Worm (Caenorhabditis elegans) whole organism, mixed stage, embryonic: ENCODE results near the gene pcdr-1.

ENCODE experiments used
- blmp-1 ChIP-seq: fragments of 150-350 bp; optimal IDR thresholded peaks from 2 replicates; lab custom pipeline; 2014; ENCODE audit warnings: missing biosample characterization, missing genetic modification characterization
- mls-2 ChIP-seq: sonication (generic microtip); optimal IDR thresholded peaks from 2 replicates; lab custom pipeline; 2016; ENCODE audit warnings: mild to moderate bottlenecking, missing genetic modification characterization, moderate library complexity, missing compliant biosample characterization
- nhr-12 ChIP-seq: fragments of 150-350 bp; optimal IDR thresholded peaks from 2 replicates; lab custom pipeline; 2014; ENCODE audit warnings: missing biosample characterization, missing genetic modification characterization
- nhr-237 ChIP-seq: fragments of 150-350 bp; optimal IDR thresholded peaks from 2 replicates; lab custom pipeline; 2014; ENCODE audit warnings: missing biosample characterization, missing genetic modification characterization
- nhr-76 ChIP-seq: sonication (generic microtip); optimal IDR thresholded peaks from 2 replicates; lab custom pipeline; 2017; ENCODE audit warnings: missing biosample characterization, missing genetic modification characterization
- pha-4 ChIP-seq: fragments of 150-350 bp; optimal IDR thresholded peaks from 2 replicates; lab custom pipeline; 2018; ENCODE audit warnings: missing biosample characterization, missing genetic modification reagents, missing genetic modification characterization
- sem-2 ChIP-seq: fragments of 200-800 bp; sonication (Bioruptor generic); optimal IDR thresholded peaks from 2 replicates; lab custom pipeline; 2018; ENCODE audit warnings: mild to moderate bottlenecking, missing genetic modification characterization, missing compliant biosample characterization
- snpc-4 ChIP-seq: fragments of 150-350 bp; optimal IDR thresholded peaks from 2 replicates; lab custom pipeline; 2014; ENCODE audit warnings: missing biosample characterization, missing genetic modification characterization
- tbx-8 ChIP-seq: fragments of 200-800 bp; sonication (Bioruptor generic); optimal IDR thresholded peaks from 2 replicates; lab custom pipeline; 2018; ENCODE audit warnings: mild to moderate bottlenecking, missing genetic modification characterization, moderate library complexity, missing compliant biosample characterization
- unc-39 ChIP-seq: fragments of 150-350 bp; optimal IDR thresholded peaks from 2 replicates; lab custom pipeline; 2014; ENCODE audit warnings: missing biosample characterization, missing genetic modification characterization

ce11 chrX:15721346-15721745 lies 54.8 kb downstream of the pcdr-1 start, which contains the start of gene ZK662.5:
- no peak for TF ChIP-seq tbx-8 (GFP tag; lab: Kevin White, UChicago)
- no peak for TF ChIP-seq sem-2 (GFP tag; lab: Kevin White, UChicago)
- no peak for TF ChIP-seq snpc-4
- no peak for TF ChIP-seq nhr-12 (tag; lab: Kevin White, UChicago)
- no peak for TF ChIP-seq mls-2 (tag; lab: Kevin White, UChicago)
- no peak for TF ChIP-seq blmp-1 (tag; lab: Kevin White, UChicago)
- no peak for TF ChIP-seq pha-4
- TF ChIP-seq nhr-237 = no peak
- TF ChIP-seq unc-39 = no peak
- no peak for TF ChIP-seq nhr-76 (tag; lab: Kevin White, UChicago)
